Worm (Caenorhabditis elegans) whole organism, L1 larva: ENCODE data around the gene rskd-1.

ENCODE experiments used
- C34B4.2 ChIP-seq: sonication (generic microtip); optimal IDR thresholded peaks from 2 replicates; lab custom pipeline; 2017; ENCODE audit warnings: mild to moderate bottlenecking, missing genetic modification characterization, missing compliant biosample characterization
- Y116A8C.19 ChIP-seq: sonication (generic microtip); optimal IDR thresholded peaks from 2 replicates; lab custom pipeline; 2016; ENCODE audit warnings: missing compliant biosample characterization, missing genetic modification characterization, borderline replicate concordance
- alr-1 ChIP-seq: fragments of 200-800 bp; sonication (Bioruptor generic); optimal IDR thresholded peaks from 2 replicates; lab custom pipeline; 2018; ENCODE audit warnings: borderline replicate concordance, mild to moderate bottlenecking, missing genetic modification characterization, missing compliant biosample characterization
- aly-2 ChIP-seq: fragments of 150-350 bp; optimal IDR thresholded peaks from 2 replicates; lab custom pipeline; 2014; ENCODE audit warnings: missing biosample characterization, missing genetic modification characterization
- ceh-82 ChIP-seq, 3 experiments: fragments of 150-350 bp in 1 of 3; sonication (generic microtip) in 2 of 3; optimal IDR thresholded peaks; 2 replicates each; lab custom pipeline; 2014 to 2017; ENCODE audit warnings: missing biosample characterization in 3 of 3, missing genetic modification characterization in 3 of 3
- ceh-90 ChIP-seq: sonication (generic microtip); optimal IDR thresholded peaks from 2 replicates; lab custom pipeline; 2016; ENCODE audit warnings: missing genetic modification characterization, missing compliant biosample characterization
- ces-1 ChIP-seq: fragments of 150-350 bp; optimal IDR thresholded peaks from 2 replicates; lab custom pipeline; 2014; ENCODE audit warnings: missing biosample characterization, missing genetic modification reagents, missing genetic modification characterization
- dsc-1 ChIP-seq: sonication (generic microtip); optimal IDR thresholded peaks from 2 replicates; lab custom pipeline; 2016; ENCODE audit warnings: mild to moderate bottlenecking, missing genetic modification characterization, missing compliant biosample characterization
- elt-3 ChIP-seq, 6 experiments: fragments of 150-350 bp in 1 of 6; sonication (generic microtip); optimal IDR thresholded peaks; 2 replicates each; lab custom pipeline; 2017 to 2018; ENCODE audit warnings: missing biosample characterization in 6 of 6, missing genetic modification characterization in 6 of 6, inconsistent platforms in 1 of 6
- ets-5 ChIP-seq: fragments of 200-800 bp; sonication (Bioruptor generic); IDR thresholded peaks from 2 replicates; pipeline ENCODE4 v1.3.6; 2022; ENCODE audit warnings: missing genetic modification characterization, missing compliant biosample characterization
- fkh-10 ChIP-seq: sonication (generic microtip); optimal IDR thresholded peaks from 2 replicates; lab custom pipeline; 2017; ENCODE audit warnings: missing biosample characterization, missing genetic modification reagents, missing genetic modification characterization
- fkh-8 ChIP-seq: sonication (generic microtip); optimal IDR thresholded peaks from 2 replicates; lab custom pipeline; 2016; ENCODE audit warnings: mild to moderate bottlenecking, missing genetic modification characterization, missing compliant biosample characterization
- grh-1 ChIP-seq: fragments of 200-800 bp; sonication (Bioruptor generic); IDR thresholded peaks from 2 replicates; pipeline ENCODE4 v1.3.6; 2022; ENCODE audit warnings: missing genetic modification reagents, missing genetic modification characterization, missing compliant biosample characterization
- hlh-4 ChIP-seq: sonication (generic microtip); optimal IDR thresholded peaks from 2 replicates; lab custom pipeline; 2016; ENCODE audit warnings: mild to moderate bottlenecking, missing genetic modification characterization, missing compliant biosample characterization
- irx-1 ChIP-seq: sonication (generic microtip); optimal IDR thresholded peaks from 2 replicates; lab custom pipeline; 2016; ENCODE audit warnings: missing genetic modification characterization, missing compliant biosample characterization
- jun-1 ChIP-seq: fragments of 150-350 bp; optimal IDR thresholded peaks from 2 replicates; lab custom pipeline; 2014; ENCODE audit warnings: missing biosample characterization, missing genetic modification reagents, missing genetic modification characterization
- lin-13 ChIP-seq: fragments of 150-350 bp; optimal IDR thresholded peaks from 2 replicates; lab custom pipeline; 2014; ENCODE audit warnings: missing biosample characterization, missing genetic modification reagents, missing genetic modification characterization
- lin-14 ChIP-seq: fragments of 200-800 bp; sonication (Bioruptor generic); optimal IDR thresholded peaks from 2 replicates; lab custom pipeline; 2018; ENCODE audit warnings: mild to moderate bottlenecking, missing genetic modification characterization, moderate library complexity, missing compliant biosample characterization
- lin-35 ChIP-seq, 2 experiments: fragments of 150-350 bp; optimal IDR thresholded peaks; 2 replicates each; lab custom pipeline; 2014; ENCODE audit warnings: missing biosample characterization in 2 of 2, missing genetic modification characterization in 2 of 2, missing genetic modification reagents in 2 of 2
- lin-39 ChIP-seq: fragments of 150-350 bp; optimal IDR thresholded peaks from 2 replicates; lab custom pipeline; 2014; ENCODE audit warnings: missing biosample characterization, missing genetic modification reagents, missing genetic modification characterization
- lsy-2 ChIP-seq, 2 experiments: fragments of 150-350 bp; optimal IDR thresholded peaks; 2 replicates each; lab custom pipeline; 2014; ENCODE audit warnings: missing biosample characterization in 2 of 2, missing genetic modification characterization in 2 of 2
- mab-9 ChIP-seq: fragments of 200-800 bp; sonication (Bioruptor generic); IDR thresholded peaks from 2 replicates; pipeline ENCODE4 v1.3.6; 2022; ENCODE audit warnings: missing genetic modification reagents, missing genetic modification characterization, missing compliant biosample characterization
- mdl-1 ChIP-seq, 2 experiments: fragments of 150-350 bp; optimal IDR thresholded peaks; 2 replicates each; lab custom pipeline; 2014 to 2017; ENCODE audit warnings: missing biosample characterization in 2 of 2, missing genetic modification characterization in 2 of 2, inconsistent platforms in 1 of 2
- mef-2 ChIP-seq: fragments of 150-350 bp; optimal IDR thresholded peaks from 2 replicates; lab custom pipeline; 2014; ENCODE audit warnings: missing biosample characterization, missing genetic modification characterization
- nhr-11 ChIP-seq: fragments of 150-350 bp; optimal IDR thresholded peaks from 2 replicates; lab custom pipeline; 2014; ENCODE audit warnings: missing biosample characterization, missing genetic modification characterization
- nhr-19 ChIP-seq: fragments of 200-800 bp; sonication (Bioruptor generic); conservative IDR thresholded peaks from 2 replicates; pipeline ENCODE4 v1.3.6; 2022; ENCODE audit warnings: missing genetic modification characterization, missing compliant biosample characterization
- nhr-20 ChIP-seq: sonication (generic microtip); optimal IDR thresholded peaks from 2 replicates; lab custom pipeline; 2016; ENCODE audit warnings: mild to moderate bottlenecking, missing genetic modification characterization, missing compliant biosample characterization
- nhr-237 ChIP-seq: fragments of 150-350 bp; optimal IDR thresholded peaks from 2 replicates; lab custom pipeline; 2014; ENCODE audit warnings: missing biosample characterization, missing genetic modification characterization
- nhr-28 ChIP-seq: fragments of 150-350 bp; optimal IDR thresholded peaks from 2 replicates; lab custom pipeline; 2014; ENCODE audit warnings: missing biosample characterization, missing genetic modification characterization
- nhr-71 ChIP-seq: sonication (generic microtip); optimal IDR thresholded peaks from 2 replicates; lab custom pipeline; 2016; ENCODE audit warnings: mild to moderate bottlenecking, missing genetic modification characterization, moderate library complexity, missing compliant biosample characterization
- nhr-76 ChIP-seq: sonication (generic microtip); optimal IDR thresholded peaks from 2 replicates; lab custom pipeline; 2017; ENCODE audit warnings: missing biosample characterization, missing genetic modification characterization
- nhr-77 ChIP-seq: fragments of 150-350 bp; optimal IDR thresholded peaks from 2 replicates; lab custom pipeline; 2014; ENCODE audit warnings: missing biosample characterization, missing genetic modification characterization
- nhr-84 ChIP-seq: sonication (generic microtip); optimal IDR thresholded peaks from 2 replicates; lab custom pipeline; 2017; ENCODE audit warnings: missing biosample characterization, missing genetic modification characterization
- nhr-90 ChIP-seq: sonication (generic microtip); optimal IDR thresholded peaks from 2 replicates; lab custom pipeline; 2016; ENCODE audit warnings: mild to moderate bottlenecking, missing genetic modification characterization, missing compliant biosample characterization; ENCODE audit not compliant: poor library complexity
- pag-3 ChIP-seq: sonication (generic microtip); optimal IDR thresholded peaks from 2 replicates; lab custom pipeline; 2017; ENCODE audit warnings: missing genetic modification characterization, mild to moderate bottlenecking, missing compliant biosample characterization, antibody characterized with exemption, borderline replicate concordance; ENCODE audit not compliant: insufficient read depth
- rnt-1 ChIP-seq: sonication (generic microtip); optimal IDR thresholded peaks from 2 replicates; lab custom pipeline; 2016; ENCODE audit warnings: mild to moderate bottlenecking, missing genetic modification characterization, moderate library complexity, missing compliant biosample characterization
- skn-1 ChIP-seq: fragments of 150-350 bp; optimal IDR thresholded peaks from 2 replicates; lab custom pipeline; 2014; ENCODE audit warnings: missing biosample characterization, missing genetic modification characterization
- snpc-4 ChIP-seq: fragments of 150-350 bp; optimal IDR thresholded peaks from 2 replicates; lab custom pipeline; 2014; ENCODE audit warnings: missing biosample characterization, missing genetic modification characterization
- snu-23 ChIP-seq: sonication (generic microtip); optimal IDR thresholded peaks from 2 replicates; lab custom pipeline; 2016; ENCODE audit warnings: missing genetic modification characterization, missing compliant biosample characterization
- sox-4 ChIP-seq: sonication (generic microtip); optimal IDR thresholded peaks from 2 replicates; lab custom pipeline; 2016; ENCODE audit warnings: missing genetic modification characterization, missing compliant biosample characterization
- sptf-1 ChIP-seq: fragments of 150-350 bp; optimal IDR thresholded peaks from 2 replicates; lab custom pipeline; 2014; ENCODE audit warnings: missing biosample characterization, missing genetic modification characterization
- swsn-7 ChIP-seq: sonication (generic microtip); optimal IDR thresholded peaks from 2 replicates; lab custom pipeline; 2016; ENCODE audit warnings: missing genetic modification characterization, missing compliant biosample characterization
- tlp-1 ChIP-seq: fragments of 150-350 bp; optimal IDR thresholded peaks from 2 replicates; lab custom pipeline; 2014; ENCODE audit warnings: missing biosample characterization, missing genetic modification characterization
- ztf-11 ChIP-seq, 2 experiments: sonication (generic microtip); optimal IDR thresholded peaks; 2 replicates each; lab custom pipeline; 2016 to 2017; ENCODE audit warnings: missing genetic modification characterization in 2 of 2, missing biosample characterization in 1 of 2, missing compliant biosample characterization in 1 of 2

The rskd-1 gene

ce11 chrV:12241126-12241525 is 47.3 kb downstream of the rskd-1 start, which contains the start of gene ttr-22:
TSS of gene ttr-22 (plus strand) at chrV:12241426.
- TF ChIP-seq C34B4.2 (no peak), rnt-1 (tag; lab: Kevin White, UChicago) (no peak), skn-1 (tag; lab: Kevin White, UChicago) (no peak)

ce11 chrV:12235502-12235901 is 52.9 kb downstream of the rskd-1 start:
- TF ChIP-seq jun-1 (tag; lab: Kevin White, UChicago) = no peak
- no peak for TF ChIP-seq nhr-84 (tag; lab: Kevin White, UChicago)
- TF ChIP-seq aly-2 (tag; lab: Kevin White, UChicago) = no peak
- peak; percentile 85 for TF ChIP-seq lin-39 (tag; lab: Kevin White, UChicago)
- TF ChIP-seq alr-1 (tag; lab: Kevin White, UChicago) = no peak
- no peak for TF ChIP-seq ces-1
- no peak for TF ChIP-seq nhr-237 (tag; lab: Kevin White, UChicago)
- no peak for TF ChIP-seq ceh-90 (tag; lab: Kevin White, UChicago)
- TF ChIP-seq lsy-2 (tag; optimal IDR thresholded peaks at IDR 0.05; lab: Kevin White, UChicago) = peak; percentile 32 to 60
- TF ChIP-seq nhr-71 (tag; lab: Kevin White, UChicago) = peak; percentile 71
- TF ChIP-seq ceh-82 (tag; optimal IDR thresholded peaks at IDR 0.05; lab: Kevin White, UChicago) = no peak
- TF ChIP-seq snu-23 (GFP tag; lab: Kevin White, UChicago) = peak; percentile 38
- TF ChIP-seq nhr-19 (GFP tag; lab: Robert Waterston, UW) = peak; percentile 48
- TF ChIP-seq grh-1 (GFP tag; lab: Robert Waterston, UW) = no peak
- peak; percentile 66 for TF ChIP-seq pag-3 (tag; lab: Kevin White, UChicago)
- TF ChIP-seq dsc-1 = peak; percentile 33
- TF ChIP-seq lin-14 (GFP tag; lab: Kevin White, UChicago) = peak; percentile 78
- no peak for TF ChIP-seq ztf-11 (tag; optimal IDR thresholded peaks at IDR 0.05; lab: Kevin White, UChicago)
- TF ChIP-seq lin-13 (GFP tag; lab: Kevin White, UChicago) = no peak
- peak in 1 of 2 experiments; percentile 14 for TF ChIP-seq mdl-1 (tag; optimal IDR thresholded peaks at IDR 0.05; lab: Kevin White, UChicago)
- peak; percentile 75 for TF ChIP-seq rnt-1 (tag; lab: Kevin White, UChicago)

ce11 chrV:12234293-12235004 is 54.0 kb downstream of the rskd-1 start, which contains the start of gene myo-3:
TSS of gene myo-3 (minus strand) at chrV:12234343.
- TF ChIP-seq pag-3 (tag; lab: Kevin White, UChicago) (no peak), dsc-1 (peak; percentile 23), ztf-11 (tag; optimal IDR thresholded peaks at IDR 0.05; lab: Kevin White, UChicago) (no peak), nhr-76 (tag; lab: Kevin White, UChicago) (no peak), ceh-82 (tag; optimal IDR thresholded peaks at IDR 0.05; lab: Kevin White, UChicago) (no peak), snu-23 (GFP tag; lab: Kevin White, UChicago) (peak; percentile 19), lin-35 (GFP tag; optimal IDR thresholded peaks at IDR 0.05; lab: Kevin White, UChicago) (no peak), jun-1 (tag; lab: Kevin White, UChicago) (no peak), elt-3 (tag; optimal IDR thresholded peaks at IDR 0.05; lab: Kevin White, UChicago) (no peak), lin-14 (GFP tag; lab: Kevin White, UChicago) (peak; percentile 79), mab-9 (no peak), nhr-28 (no peak), ces-1 (no peak), Y116A8C.19 (tag; lab: Kevin White, UChicago) (no peak), nhr-77 (tag; lab: Kevin White, UChicago) (no peak), fkh-10 (no peak), snpc-4 (tag; lab: Kevin White, UChicago) (no peak), hlh-4 (tag; lab: Kevin White, UChicago) (no peak), nhr-19 (GFP tag; lab: Robert Waterston, UW) (peak; percentile 26), ets-5 (GFP tag; lab: Robert Waterston, UW) (no peak), nhr-11 (tag; lab: Kevin White, UChicago) (no peak), tlp-1 (tag; lab: Kevin White, UChicago) (no peak), mef-2 (tag; lab: Kevin White, UChicago) (no peak), sox-4 (tag; lab: Kevin White, UChicago) (no peak), nhr-20 (tag; lab: Kevin White, UChicago) (peak; percentile 8), nhr-90 (tag; lab: Kevin White, UChicago) (no peak), swsn-7 (tag; lab: Kevin White, UChicago) (no peak), irx-1 (tag; lab: Kevin White, UChicago) (no peak), mdl-1 (tag; optimal IDR thresholded peaks at IDR 0.05; lab: Kevin White, UChicago) (no peak), sptf-1 (tag; lab: Kevin White, UChicago) (no peak), rnt-1 (tag; lab: Kevin White, UChicago) (peak; percentile 61), lin-13 (GFP tag; lab: Kevin White, UChicago) (no peak), skn-1 (tag; lab: Kevin White, UChicago) (no peak), fkh-8 (no peak), ceh-90 (tag; lab: Kevin White, UChicago) (no peak)
